Fruit fly (Drosophila melanogaster): Measurements from ENCODE around the gene Ppox.

Ppox gene

dm6 chr3R:24626003-24626486, 35.6 kb downstream of the Ppox start:
- TF ChIP-seq CG9948 (tag; optimal IDR thresholded peaks at IDR 0.05) (no peak), CG8301 (tag; optimal IDR thresholded peaks at IDR 0.05) (peak; percentile 17), CG13204 (GFP tag; optimal IDR thresholded peaks at IDR 0.05) (no peak), CG8159 (tag; optimal IDR thresholded peaks at IDR 0.05) (peak; percentile 27), fd96Ca (GFP tag; IDR thresholded peaks at IDR 0.05) (peak; percentile 12; the same call in 1 of the 3 replicates), CG4496 (GFP tag; IDR thresholded peaks at IDR 0.05) (peak; percentile 47; the same call in 1 of the 3 replicates), Pif1A (GFP tag; optimal IDR thresholded peaks at IDR 0.05) (no peak), CG17806 (tag; optimal IDR thresholded peaks at IDR 0.05) (peak; percentile 1), CG14655 (GFP tag; optimal IDR thresholded peaks at IDR 0.05) (no peak), CG12605 (GFP tag; IDR thresholded peaks at IDR 0.05) (0 out of 2 replicates have a peak, but pooled peaks have one; percentile 26), gl (tag; optimal IDR thresholded peaks at IDR 0.05) (no peak), Ets98B (GFP tag; IDR thresholded peaks at IDR 0.05) (no peak; the same call in 1 of the 2 replicates), EcR (GFP tag; optimal IDR thresholded peaks at IDR 0.05) (peak; percentile 7), rn (GFP tag; IDR thresholded peaks at IDR 0.05) (no peak), CG10348 (GFP tag; IDR thresholded peaks at IDR 0.05) (no peak), Snoo (tag; optimal IDR thresholded peaks at IDR 0.05) (no peak), CG15710 (tag; optimal IDR thresholded peaks at IDR 0.05) (no peak), Pif1B (GFP tag; optimal IDR thresholded peaks at IDR 0.05) (no peak), D1 (tag; optimal IDR thresholded peaks at IDR 0.05) (no peak), CG34367 (tag; optimal IDR thresholded peaks at IDR 0.05) (no peak), CG32121 (GFP tag; IDR thresholded peaks at IDR 0.05) (peak; percentile 29; the same call in 1 of the 2 replicates)

- TF ChIP-seq CG9948 (tag; optimal IDR thresholded peaks at IDR 0.05): no peak
- peak; percentile 47 for TF ChIP-seq EcR (GFP tag; optimal IDR thresholded peaks at IDR 0.05)
Observed at dm6 chr3R:24625517-24625925, 36.1 kb downstream of the Ppox start, which contains the start of the genes Syx18 and atl. Gene Syx18, minus strand, starts transcription at chr3R:24625562. Gene atl, plus strand, starts transcription at chr3R:24625671.

- no peak for TF ChIP-seq CG8159 (tag; optimal IDR thresholded peaks at IDR 0.05)
- TF ChIP-seq CG17806 (tag; optimal IDR thresholded peaks at IDR 0.05): no peak
- TF ChIP-seq CG10348 (GFP tag; IDR thresholded peaks at IDR 0.05): no peak
Observed at dm6 chr3R:24620569-24620968, 41.1 kb downstream of the Ppox start.

- no peak for TF ChIP-seq Pif1B (GFP tag; optimal IDR thresholded peaks at IDR 0.05)
Observed at dm6 chr3R:24614707-24615022, 47.0 kb downstream of the Ppox start.

- TF ChIP-seq CG9948 (tag; optimal IDR thresholded peaks at IDR 0.05): peak; percentile 32
- peak; percentile 53 for TF ChIP-seq fd96Ca (GFP tag; IDR thresholded peaks at IDR 0.05)
- peak; percentile 60 for TF ChIP-seq CG15710 (tag; optimal IDR thresholded peaks at IDR 0.05)
- peak; percentile 73 for TF ChIP-seq Ets98B (GFP tag; IDR thresholded peaks at IDR 0.05)
- peak; percentile 91 for TF ChIP-seq Pif1A (GFP tag; optimal IDR thresholded peaks at IDR 0.05)
- TF ChIP-seq CG8159 (tag; optimal IDR thresholded peaks at IDR 0.05): peak; percentile 64
- TF ChIP-seq Pif1B (GFP tag; optimal IDR thresholded peaks at IDR 0.05): peak; percentile 77
- TF ChIP-seq CG12605 (GFP tag; IDR thresholded peaks at IDR 0.05): peak; percentile 89; the same call in 1 of the 2 replicates
- TF ChIP-seq CG32121 (GFP tag; IDR thresholded peaks at IDR 0.05): peak; percentile 59; the same call in 1 of the 2 replicates
- peak; percentile 25 for TF ChIP-seq CG14655 (GFP tag; optimal IDR thresholded peaks at IDR 0.05)
- peak; percentile 58 for TF ChIP-seq CG17806 (tag; optimal IDR thresholded peaks at IDR 0.05)
- no peak for TF ChIP-seq CG10348 (GFP tag; IDR thresholded peaks at IDR 0.05)
- TF ChIP-seq Snoo (tag; optimal IDR thresholded peaks at IDR 0.05): peak; percentile 84
- TF ChIP-seq CG4496 (GFP tag; IDR thresholded peaks at IDR 0.05): peak; percentile 74
- TF ChIP-seq CG13204 (GFP tag; optimal IDR thresholded peaks at IDR 0.05): peak; percentile 83
- TF ChIP-seq CG8301 (tag; optimal IDR thresholded peaks at IDR 0.05): peak; percentile 10
- peak; percentile 71 for TF ChIP-seq gl (tag; optimal IDR thresholded peaks at IDR 0.05)
- TF ChIP-seq EcR (GFP tag; optimal IDR thresholded peaks at IDR 0.05): peak; percentile 18
- peak; percentile 36 for TF ChIP-seq CG34367 (tag; optimal IDR thresholded peaks at IDR 0.05)
- peak; percentile 25 for TF ChIP-seq D1 (tag; optimal IDR thresholded peaks at IDR 0.05)
- peak; percentile 47; the same call in 1 of the 2 replicates for TF ChIP-seq rn (GFP tag; IDR thresholded peaks at IDR 0.05)
Observed at dm6 chr3R:24613819-24614706, 47.6 kb downstream of the Ppox start.

All from whole organism, pupa.